Worm (Caenorhabditis elegans): Measurements from ENCODE around the gene suex-1.
A peak's percentile ranks its signal among the peaks of the same experiment; 100 is the strongest.
"Not testable (repeated sequence)": the region's sequence is repeated elsewhere in the genome, so short reads cannot be mapped to it uniquely, and the experiment has no call there.

Gene suex-1

DNA sequence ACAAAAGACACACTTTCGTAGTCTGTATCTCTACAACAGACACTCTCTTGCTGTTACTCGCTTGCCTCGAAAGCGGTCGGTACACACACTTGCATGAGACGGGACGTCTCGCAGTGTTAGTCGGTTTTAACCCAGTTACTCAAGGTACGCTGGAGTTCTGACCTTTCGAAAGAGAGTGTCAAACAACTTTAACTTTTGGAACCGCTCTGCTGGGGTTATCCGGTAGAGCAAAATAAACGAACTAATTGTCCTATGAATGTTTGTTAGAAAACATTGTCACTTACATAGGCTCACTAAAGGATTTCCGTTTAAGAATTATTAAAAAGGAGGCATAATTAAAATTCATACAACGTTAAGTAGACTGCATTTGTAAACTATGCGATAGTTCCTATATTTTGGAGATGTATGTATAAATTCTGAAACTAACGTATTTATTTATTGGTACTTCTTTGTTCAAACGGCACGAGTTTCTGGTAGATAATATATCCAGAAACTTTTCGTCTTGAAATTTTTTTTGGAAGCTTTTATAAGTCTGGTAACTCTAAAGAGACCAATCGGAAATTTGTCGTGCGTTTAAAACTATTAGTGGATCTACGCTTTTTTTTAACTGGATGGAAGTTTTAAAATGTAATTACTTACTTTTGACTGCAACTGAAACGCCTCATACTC lies 45.6 kb upstream of the suex-1 start (continued):
- TF ChIP-seq nfya-1 (tag; optimal IDR thresholded peaks at IDR 0.05; ENCODE audit: insufficient read depth), result peak; percentile 97
- peak; percentile 76 for TF ChIP-seq nhr-28 (tag; optimal IDR thresholded peaks at IDR 0.05)
- peak; percentile 96 for TF ChIP-seq egl-5 (tag; optimal IDR thresholded peaks at IDR 0.05)
- TF ChIP-seq elt-3 (tag; optimal IDR thresholded peaks at IDR 0.05), result peak in 2 of 3 experiments; percentile 77 to 92
- peak; percentile 88 for TF ChIP-seq aly-2 (tag; optimal IDR thresholded peaks at IDR 0.05)
- no peak for TF ChIP-seq mml-1 (tag; optimal IDR thresholded peaks at IDR 0.05)
- TF ChIP-seq unc-62 (GFP tag; optimal IDR thresholded peaks at IDR 0.05), result peak; percentile 81
- TF ChIP-seq unc-39 (tag; optimal IDR thresholded peaks at IDR 0.05), result peak; percentile 35
- TF ChIP-seq hmg-11 (tag; optimal IDR thresholded peaks at IDR 0.05), result peak; percentile 98
- TF ChIP-seq nhr-12 (tag; optimal IDR thresholded peaks at IDR 0.05), result no peak
- peak; percentile 93 for TF ChIP-seq nhr-77 (tag; optimal IDR thresholded peaks at IDR 0.05)
- peak; percentile 98 for TF ChIP-seq lsy-12 (tag; optimal IDR thresholded peaks at IDR 0.05)
- peak; percentile 95 for TF ChIP-seq skn-1 (tag; optimal IDR thresholded peaks at IDR 0.05)
- peak; percentile 97 for TF ChIP-seq lin-39 (tag; optimal IDR thresholded peaks at IDR 0.05)
- TF ChIP-seq nhr-67 (tag; optimal IDR thresholded peaks at IDR 0.05), result peak; percentile 53
- no peak for TF ChIP-seq ceh-9 (tag; optimal IDR thresholded peaks at IDR 0.05)
- peak; percentile 90 for TF ChIP-seq fos-1 (tag; optimal IDR thresholded peaks at IDR 0.05)
- peak; percentile 99 for TF ChIP-seq fkh-10 (GFP tag; optimal IDR thresholded peaks at IDR 0.05)
- TF ChIP-seq nhr-23 (tag; optimal IDR thresholded peaks at IDR 0.05), result peak; percentile 99
- peak; percentile 99 for TF ChIP-seq nhr-25 (tag; optimal IDR thresholded peaks at IDR 0.05)
- TF ChIP-seq R02D3.7 (tag; optimal IDR thresholded peaks at IDR 0.05), result peak; percentile 90
- TF ChIP-seq pha-4 (tag; optimal IDR thresholded peaks at IDR 0.05), result peak; percentile 99
- TF ChIP-seq ceh-28 (tag; optimal IDR thresholded peaks at IDR 0.05), result peak; percentile 94

DNA sequence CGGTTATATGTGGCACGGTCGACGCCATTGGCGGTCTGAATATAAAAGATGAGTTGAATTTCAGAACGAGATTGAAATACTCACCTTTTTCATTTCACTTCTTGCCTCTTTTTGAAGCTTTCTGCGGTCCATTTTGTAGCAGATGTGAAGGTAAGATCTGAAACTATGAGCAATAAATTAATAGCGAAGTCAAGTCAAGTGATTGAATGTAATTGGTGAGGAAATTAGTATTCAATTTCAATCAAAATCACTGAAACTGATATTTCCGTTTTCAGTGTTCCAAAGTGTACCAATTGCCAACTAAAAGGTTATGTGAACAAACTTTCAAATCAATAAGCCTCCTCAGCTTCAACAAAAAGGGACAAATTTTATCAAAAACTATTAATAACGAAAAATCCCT lies 43.6 kb upstream of the suex-1 start, which contains the start of gene C17C3.24:
Gene C17C3.24, minus strand, starts transcription at position 101 of the 400 bp plus-strand sequence.
- TF ChIP-seq nhr-43 (tag; optimal IDR thresholded peaks at IDR 0.05; ENCODE audit: poor library complexity, severe bottlenecking) (no peak), nhr-25 (tag; optimal IDR thresholded peaks at IDR 0.05) (no peak), lin-15B (tag; optimal IDR thresholded peaks at IDR 0.05) (no peak), unc-39 (tag; optimal IDR thresholded peaks at IDR 0.05) (no peak)

- not testable (repeated sequence) for TF ChIP-seq tbx-2 (tag; optimal IDR thresholded peaks at IDR 0.05); nhr-76 (tag; optimal IDR thresholded peaks at IDR 0.05); nfya-1 (tag; optimal IDR thresholded peaks at IDR 0.05; ENCODE audit: insufficient read depth)
Measured at ce11 chrII:5540113-5540512, 42.1 kb upstream of the suex-1 start, which contains the start of gene hlh-27. Gene hlh-27, minus strand, starts transcription at chrII:5540213.

ce11 chrII:5537524-5537923 lies 39.5 kb upstream of the suex-1 start, which contains the start of gene C17C3.11:
Gene C17C3.11, plus strand, starts transcription at chrII:5537824.
- TF ChIP-seq lin-15B (tag; optimal IDR thresholded peaks at IDR 0.05) (no peak), pqm-1 (tag; optimal IDR thresholded peaks at IDR 0.05) (no peak), mdl-1 (tag; optimal IDR thresholded peaks at IDR 0.05) (no peak), pha-4 (tag; optimal IDR thresholded peaks at IDR 0.05) (no peak), fkh-10 (GFP tag; optimal IDR thresholded peaks at IDR 0.05) (no peak), ceh-16 (tag; optimal IDR thresholded peaks at IDR 0.05) (no peak), nhr-12 (tag; optimal IDR thresholded peaks at IDR 0.05) (no peak), nhr-23 (tag; optimal IDR thresholded peaks at IDR 0.05) (no peak)

ce11 chrII:5537078-5537477 lies 39.0 kb upstream of the suex-1 start:
- no peak for TF ChIP-seq nhr-28 (tag; optimal IDR thresholded peaks at IDR 0.05)
- TF ChIP-seq R02D3.7 (tag; optimal IDR thresholded peaks at IDR 0.05), result no peak
- TF ChIP-seq mml-1 (tag; optimal IDR thresholded peaks at IDR 0.05), result no peak
- TF ChIP-seq lin-15B (tag; optimal IDR thresholded peaks at IDR 0.05), result no peak
- no peak for TF ChIP-seq ceh-28 (tag; optimal IDR thresholded peaks at IDR 0.05)
- no peak for TF ChIP-seq snpc-4 (tag; optimal IDR thresholded peaks at IDR 0.05)

DNA sequence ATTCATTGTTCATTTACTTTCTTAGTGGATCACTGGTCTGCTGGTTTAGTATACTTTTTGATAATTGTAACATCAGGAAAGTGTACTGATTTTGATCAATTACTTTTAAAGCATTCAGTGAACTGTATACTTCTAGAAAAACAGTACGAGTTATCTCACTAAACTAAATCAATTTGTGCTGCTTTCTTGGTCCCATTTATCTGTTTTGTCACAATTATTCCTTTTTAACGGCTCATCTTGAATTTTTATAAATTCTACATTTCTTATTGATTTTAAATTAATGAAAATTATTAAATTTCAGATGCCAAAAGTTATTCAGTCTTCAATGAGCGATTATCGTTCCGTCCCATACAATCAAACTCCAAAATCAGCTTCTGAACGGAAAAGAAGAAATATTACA lies 36.9 kb upstream of the suex-1 start, which contains the start of gene hlh-25:
Gene hlh-25, plus strand, starts transcription at position 301 of the 400 bp plus-strand sequence.
- TF ChIP-seq R02D3.7, nhr-237, eor-1 (tag; optimal IDR thresholded peaks at IDR 0.05): not testable (repeated sequence)

All from whole organism, L3 larva.